Worm (Caenorhabditis elegans) whole organism, early embryonic: ENCODE results near the gene F53C3.6.

Source experiments
- B0310.2 ChIP-seq: sonication (generic microtip); optimal IDR thresholded peaks from 2 replicates; lab custom pipeline; 2016; ENCODE audit warnings: mild to moderate bottlenecking, missing genetic modification characterization, missing compliant biosample characterization
- F13C5.2 ChIP-seq: sonication (generic microtip); optimal IDR thresholded peaks from 2 replicates; lab custom pipeline; 2017; ENCODE audit warnings: mild to moderate bottlenecking, missing genetic modification characterization, inconsistent platforms, missing compliant biosample characterization
- ceh-36 ChIP-seq: sonication (generic microtip); optimal IDR thresholded peaks from 2 replicates; lab custom pipeline; 2016; ENCODE audit warnings: missing genetic modification characterization, inconsistent platforms, missing compliant biosample characterization
- ets-7 ChIP-seq: sonication (generic microtip); optimal IDR thresholded peaks from 2 replicates; lab custom pipeline; 2016; ENCODE audit warnings: missing genotype, missing genetic modification characterization, missing compliant biosample characterization
- flt-1 ChIP-seq: fragments of 200-800 bp; sonication (Bioruptor generic); IDR thresholded peaks from 2 replicates; pipeline ENCODE4 v1.3.6; 2022; ENCODE audit warnings: missing genetic modification characterization, missing compliant biosample characterization
- hmg-4 ChIP-seq: fragments of 200-800 bp; sonication (Bioruptor generic); optimal IDR thresholded peaks from 2 replicates; lab custom pipeline; 2018; ENCODE audit warnings: mild to moderate bottlenecking, missing genetic modification characterization, missing compliant biosample characterization
- hnd-1 ChIP-seq: sonication (generic microtip); optimal IDR thresholded peaks from 2 replicates; lab custom pipeline; 2016; ENCODE audit warnings: missing genetic modification characterization, missing compliant biosample characterization
- scrt-1 ChIP-seq: fragments of 200-800 bp; sonication (Bioruptor generic); IDR thresholded peaks from 2 replicates; pipeline ENCODE4 v1.3.6; 2022; ENCODE audit warnings: missing genetic modification characterization, missing compliant biosample characterization
- sea-1 ChIP-seq: fragments of 200-800 bp; sonication (Bioruptor generic); conservative IDR thresholded peaks from 2 replicates; pipeline ENCODE4 v1.3.6; 2022; ENCODE audit warnings: missing genetic modification characterization, missing compliant biosample characterization
- tbx-11 ChIP-seq: fragments of 200-800 bp; sonication (Bioruptor generic); IDR thresholded peaks from 2 replicates; pipeline ENCODE4 v1.3.6; 2022; ENCODE audit warnings: missing genetic modification characterization, missing compliant biosample characterization
- tbx-37 ChIP-seq: fragments of 200-800 bp; sonication (Bioruptor generic); conservative IDR thresholded peaks from 2 replicates; pipeline ENCODE4 v1.3.6; 2022; ENCODE audit warnings: missing genetic modification reagents, missing genetic modification characterization, missing compliant biosample characterization

- no peak for TF ChIP-seq hmg-4 (GFP tag; lab: Kevin White, UChicago)
- no peak for TF ChIP-seq ceh-36 (tag; lab: Kevin White, UChicago)
- no peak for TF ChIP-seq tbx-37
- no peak for TF ChIP-seq sea-1
- no peak for TF ChIP-seq hnd-1 (tag; lab: Kevin White, UChicago)
- no peak for TF ChIP-seq flt-1
- no peak for TF ChIP-seq scrt-1
- TF ChIP-seq B0310.2, result no peak
- TF ChIP-seq F13C5.2 (tag; lab: Kevin White, UChicago), result no peak
- TF ChIP-seq tbx-11, result no peak
- no peak for TF ChIP-seq ets-7
Measured at ce11 chrII:3929446-3929845, 31.5 kb downstream of the F53C3.6 start.
